Worm (Caenorhabditis elegans): Measurements from ENCODE around the gene F14D7.14.

Gene F14D7.14

ce11 chrV:14322743-14323142 is 13.0 kb downstream of the F14D7.14 start, which contains the start of gene F47B8.3 (continued):
- TF ChIP-seq nhr-19 (GFP tag; conservative IDR thresholded peaks at IDR 0.05) (peak; percentile 20; the same call in 1 of the 2 replicates), rnt-1 (tag; optimal IDR thresholded peaks at IDR 0.05) (peak; percentile 47), lin-15B (tag; optimal IDR thresholded peaks at IDR 0.05) (no peak), egl-13 (tag; optimal IDR thresholded peaks at IDR 0.05) (no peak), pax-3 (tag; optimal IDR thresholded peaks at IDR 0.05) (no peak), sup-37 (GFP tag; optimal IDR thresholded peaks at IDR 0.05) (no peak), nhr-71 (tag; optimal IDR thresholded peaks at IDR 0.05) (peak; percentile 62), dpl-1 (GFP tag; optimal IDR thresholded peaks at IDR 0.05) (peak; percentile 20 to 43 (median 23)), nhr-84 (tag; optimal IDR thresholded peaks at IDR 0.05) (no peak), swsn-7 (tag; optimal IDR thresholded peaks at IDR 0.05) (peak; percentile 40), fos-1 (tag; optimal IDR thresholded peaks at IDR 0.05) (peak; percentile 22)

- no peak for TF ChIP-seq F16B12.6 (tag; optimal IDR thresholded peaks at IDR 0.05)
- no peak for TF ChIP-seq snu-23 (GFP tag; optimal IDR thresholded peaks at IDR 0.05)
- TF ChIP-seq pax-3 (tag; optimal IDR thresholded peaks at IDR 0.05): no peak
- no peak for TF ChIP-seq ceh-90 (tag; optimal IDR thresholded peaks at IDR 0.05)
- TF ChIP-seq unc-98 (GFP tag; IDR thresholded peaks at IDR 0.05): no peak
- no peak for TF ChIP-seq alr-1 (tag; optimal IDR thresholded peaks at IDR 0.05; ENCODE audit: borderline replicate concordance)
- TF ChIP-seq ceh-8 (GFP tag; optimal IDR thresholded peaks at IDR 0.05): peak; percentile 83
These were observed 15.1 kb downstream of the F14D7.14 start, which contains the start of the genes F47B8.4 and F47B8.18 for ce11 chrV:14324502-14325467. TSS of gene F47B8.4 (minus strand) at chrV:14324673. TSS of gene F47B8.18 (minus strand) at chrV:14325464.

- TF ChIP-seq hpl-2 (GFP tag; optimal IDR thresholded peaks at IDR 0.05) (no peak), lin-13 (GFP tag; optimal IDR thresholded peaks at IDR 0.05) (no peak), nhr-84 (tag; optimal IDR thresholded peaks at IDR 0.05) (no peak), rnt-1 (tag; optimal IDR thresholded peaks at IDR 0.05) (no peak), ceh-88 (GFP tag; IDR thresholded peaks at IDR 0.05) (no peak), unc-130 (tag; optimal IDR thresholded peaks at IDR 0.05) (no peak), mab-9 (GFP tag; IDR thresholded peaks at IDR 0.05) (no peak), mdl-1 (tag; optimal IDR thresholded peaks at IDR 0.05) (no peak), pax-3 (tag; optimal IDR thresholded peaks at IDR 0.05) (no peak), ceh-8 (GFP tag; optimal IDR thresholded peaks at IDR 0.05) (no peak), vab-15 (tag; optimal IDR thresholded peaks at IDR 0.05) (no peak), ceh-82 (tag; optimal IDR thresholded peaks at IDR 0.05) (no peak), ets-5 (GFP tag; IDR thresholded peaks at IDR 0.05) (no peak), sup-37 (GFP tag; optimal IDR thresholded peaks at IDR 0.05) (no peak), nhr-76 (tag; optimal IDR thresholded peaks at IDR 0.05) (no peak), zip-4 (GFP tag; optimal IDR thresholded peaks at IDR 0.05) (no peak), Y116A8C.19 (tag; optimal IDR thresholded peaks at IDR 0.05; ENCODE audit: borderline replicate concordance) (no peak)
These were observed 18.0 kb downstream of the F14D7.14 start, which contains the start of gene F47B8.5 for ce11 chrV:14327776-14328175. TSS of gene F47B8.5 (minus strand) at chrV:14327876.

ce11 chrV:14328806-14329205 is 19.1 kb downstream of the F14D7.14 start, which contains the start of gene pepm-1:
TSS of gene pepm-1 (plus strand) at chrV:14329106.
- no peak for TF ChIP-seq ztf-4 (tag; optimal IDR thresholded peaks at IDR 0.05)
- no peak for TF ChIP-seq dsc-1 (tag; optimal IDR thresholded peaks at IDR 0.05)
- no peak for TF ChIP-seq vab-15 (tag; optimal IDR thresholded peaks at IDR 0.05)
- TF ChIP-seq blmp-1 (tag; optimal IDR thresholded peaks at IDR 0.05): peak; percentile 13
- no peak for TF ChIP-seq lin-14 (GFP tag; optimal IDR thresholded peaks at IDR 0.05)

All from whole organism, L1 larva.